Fruit fly (Drosophila melanogaster) whole organism, embryonic: Measurements from ENCODE around the gene CG12290.
A peak's percentile ranks its signal among the peaks of the same experiment; 100 is the strongest.

ENCODE experiments used
- Aef1 ChIP-seq: fragments of 200-800 bp; sonication (Bioruptor generic); IDR thresholded peaks from 3 replicates; pipeline ENCODE4 v1.3.6; 2022; ENCODE audit warnings: missing biosample characterization, missing genetic modification characterization
- Atf3 ChIP-seq: fragments of 200-800 bp; sonication (Bioruptor generic); optimal IDR thresholded peaks from 3 replicates; lab custom pipeline; 2016; ENCODE audit warnings: missing biosample characterization, missing genetic modification characterization
- CG11398 ChIP-seq: fragments of 200-800 bp; sonication (Bioruptor generic); optimal IDR thresholded peaks from 2 replicates; lab custom pipeline; 2016; ENCODE audit warnings: missing biosample characterization, missing genetic modification characterization
- CG12769 ChIP-seq: fragments of 200-800 bp; sonication (Bioruptor generic); optimal IDR thresholded peaks from 2 replicates; lab custom pipeline; 2019; ENCODE audit warnings: missing biosample characterization, mild to moderate bottlenecking, missing genetic modification characterization, moderate library complexity
- CG17568 ChIP-seq: fragments of 200-800 bp; sonication (Bioruptor generic); optimal IDR thresholded peaks from 2 replicates; lab custom pipeline; 2018; ENCODE audit warnings: missing biosample characterization, mild to moderate bottlenecking, missing genetic modification characterization, moderate library complexity
- CG17612 ChIP-seq: fragments of 200-800 bp; sonication (Bioruptor generic); IDR thresholded peaks from 2 replicates; pipeline ENCODE4 v1.3.6; 2022; ENCODE audit warnings: missing biosample characterization, missing genetic modification characterization
- CG18619 ChIP-seq: fragments of 200-800 bp; sonication (Bioruptor generic); optimal IDR thresholded peaks from 3 replicates; lab custom pipeline; 2017; ENCODE audit warnings: missing biosample characterization, mild to moderate bottlenecking, missing genetic modification characterization
- CG2202 ChIP-seq: fragments of 200-800 bp; sonication (Bioruptor generic); optimal IDR thresholded peaks from 2 replicates; lab custom pipeline; 2018; ENCODE audit warnings: missing biosample characterization, mild to moderate bottlenecking, missing genetic modification characterization
- CG4730 ChIP-seq: fragments of 200-800 bp; sonication (Bioruptor generic); IDR thresholded peaks from 2 replicates; pipeline ENCODE4 v1.3.6; 2022; ENCODE audit warnings: missing biosample characterization, missing genetic modification characterization
- CG6813 ChIP-seq: fragments of 200-800 bp; sonication (Bioruptor generic); optimal IDR thresholded peaks from 2 replicates; lab custom pipeline; 2017; ENCODE audit warnings: missing biosample characterization, missing genetic modification characterization, mild to moderate bottlenecking, moderate library complexity, missing genetic modification reagents
- CG7839 ChIP-seq: fragments of 200-800 bp; sonication (Bioruptor generic); optimal IDR thresholded peaks from 3 replicates; lab custom pipeline; 2018; ENCODE audit warnings: missing biosample characterization, mild to moderate bottlenecking, missing genetic modification characterization, moderate library complexity
- CG8290 ChIP-seq, 3 experiments: fragments of 200-800 bp; sonication (Bioruptor generic); optimal IDR thresholded peaks; 2 replicates each; lab custom pipeline; 2016 to 2019; ENCODE audit warnings: missing biosample characterization in 3 of 3, missing genetic modification characterization in 3 of 3, mild to moderate bottlenecking in 2 of 3, moderate library complexity in 1 of 3
- Chrac-16 ChIP-seq: fragments of 200-800 bp; sonication (Bioruptor generic); optimal IDR thresholded peaks from 3 replicates; lab custom pipeline; 2016; ENCODE audit warnings: missing biosample characterization, missing genetic modification characterization
- CoRest ChIP-seq: fragments of 200-800 bp; sonication (Bioruptor generic); optimal IDR thresholded peaks from 3 replicates; lab custom pipeline; 2018; ENCODE audit warnings: missing biosample characterization, mild to moderate bottlenecking, missing genetic modification characterization, moderate library complexity
- D ChIP-seq, 2 experiments: fragments of 200-800 bp in 1 of 2; fragments of >200 bp in 1 of 2; sonication (Bioruptor generic) in 1 of 2; optimal IDR thresholded peaks; 2 replicates in 1 of 2; 3 replicates in 1 of 2; lab custom pipeline; 2017; ENCODE audit warnings: mild to moderate bottlenecking in 1 of 2, missing biosample characterization in 1 of 2, missing genetic modification characterization in 1 of 2, missing genetic modification reagents in 1 of 2
- Kr ChIP-seq: fragments of 200-800 bp; sonication (Bioruptor generic); optimal IDR thresholded peaks from 2 replicates; lab custom pipeline; 2017; ENCODE audit warnings: missing biosample characterization, mild to moderate bottlenecking, missing genetic modification characterization
- Med ChIP-seq: fragments of 200-800 bp; sonication (Bioruptor generic); peaks from one replicate; lab custom pipeline; 2016; ENCODE audit warnings: missing biosample characterization, missing genetic modification characterization, mild to moderate bottlenecking, inconsistent platforms, moderate library complexity
- Optix ChIP-seq: fragments of 200-800 bp; sonication (Bioruptor generic); IDR thresholded peaks from 3 replicates; pipeline ENCODE4 v1.3.6; 2022; ENCODE audit warnings: missing biosample characterization, missing genetic modification characterization
- Tbp ChIP-seq: fragments of >200 bp; optimal IDR thresholded peaks from 2 replicates; lab custom pipeline; 2018; ENCODE audit warnings: missing biosample characterization, missing genetic modification characterization
- YL-1 ChIP-seq: fragments of 200-800 bp; sonication (Bioruptor generic); optimal IDR thresholded peaks from 3 replicates; lab custom pipeline; 2017; ENCODE audit warnings: missing biosample characterization, mild to moderate bottlenecking, missing genetic modification characterization
- ara ChIP-seq: fragments of 200-800 bp; sonication (Bioruptor generic); IDR thresholded peaks from 2 replicates; pipeline ENCODE4 v1.3.6; 2022; ENCODE audit warnings: missing biosample characterization, missing genetic modification characterization
- bowl ChIP-seq: fragments of 200-800 bp; sonication (Bioruptor generic); IDR thresholded peaks from 2 replicates; pipeline ENCODE4 v1.3.6; 2022; ENCODE audit warnings: missing biosample characterization, missing genetic modification characterization
- br ChIP-seq: fragments of >200 bp; optimal IDR thresholded peaks from 2 replicates; lab custom pipeline; 2017
- chinmo ChIP-seq: fragments of 200-800 bp; sonication (Bioruptor generic); IDR thresholded peaks from 4 replicates; pipeline ENCODE4 v1.3.6; 2022; ENCODE audit warnings: missing biosample characterization, missing genetic modification characterization; ENCODE audit not compliant: partially characterized antibody
- chn ChIP-seq: fragments of 200-800 bp; sonication (Bioruptor generic); optimal IDR thresholded peaks from 2 replicates; lab custom pipeline; 2016; ENCODE audit warnings: missing biosample characterization, missing genetic modification characterization
- cwo ChIP-seq: fragments of 200-800 bp; sonication (Bioruptor generic); optimal IDR thresholded peaks from 3 replicates; lab custom pipeline; 2017; ENCODE audit warnings: missing biosample characterization, missing genetic modification characterization, mild to moderate bottlenecking, moderate library complexity, missing genetic modification reagents
- eve ChIP-seq, 2 experiments: fragments of >200 bp; optimal IDR thresholded peaks; 2 replicates each; lab custom pipeline; 2017; ENCODE audit warnings: missing biosample characterization in 2 of 2, missing genetic modification characterization in 2 of 2
- exex ChIP-seq: fragments of 200-800 bp; sonication (Bioruptor generic); optimal IDR thresholded peaks from 4 replicates; lab custom pipeline; 2018; ENCODE audit warnings: missing biosample characterization, mild to moderate bottlenecking, missing genetic modification characterization, moderate library complexity
- eyg ChIP-seq: fragments of 200-800 bp; sonication (Bioruptor generic); optimal IDR thresholded peaks from 3 replicates; lab custom pipeline; 2016; ENCODE audit warnings: missing biosample characterization, missing genetic modification characterization
- fru ChIP-seq: fragments of >200 bp; optimal IDR thresholded peaks from 2 replicates; lab custom pipeline; 2017
- hth ChIP-seq: fragments of >200 bp; optimal IDR thresholded peaks from 2 replicates; lab custom pipeline; 2017; ENCODE audit warnings: inconsistent platforms
- ken ChIP-seq: fragments of 200-800 bp; sonication (Bioruptor generic); IDR thresholded peaks from 3 replicates; pipeline ENCODE4 v1.3.6; 2022; ENCODE audit warnings: missing biosample characterization, missing genetic modification characterization
- knrl ChIP-seq: fragments of 200-800 bp; sonication (Bioruptor generic); IDR thresholded peaks from 3 replicates; pipeline ENCODE4 v1.3.6; 2022; ENCODE audit warnings: missing biosample characterization, missing genetic modification characterization; ENCODE audit not compliant: partially characterized antibody
- lab ChIP-seq: fragments of 200-800 bp; sonication (Bioruptor generic); optimal IDR thresholded peaks from 3 replicates; lab custom pipeline; 2017; ENCODE audit warnings: missing biosample characterization, missing genetic modification characterization, mild to moderate bottlenecking, moderate library complexity, missing genetic modification reagents
- nom ChIP-seq: fragments of 200-800 bp; sonication (Bioruptor generic); optimal IDR thresholded peaks from 2 replicates; lab custom pipeline; 2017; ENCODE audit warnings: missing biosample characterization, missing genetic modification characterization, mild to moderate bottlenecking, moderate library complexity, missing genetic modification reagents
- scrt ChIP-seq: fragments of 200-800 bp; sonication (Bioruptor generic); optimal IDR thresholded peaks from 2 replicates; lab custom pipeline; 2018; ENCODE audit warnings: missing biosample characterization, mild to moderate bottlenecking, missing genetic modification characterization, moderate library complexity
- sens ChIP-seq: fragments of 200-800 bp; sonication (Bioruptor generic); peaks from one replicate; lab custom pipeline; 2016; ENCODE audit warnings: missing biosample characterization, missing genetic modification characterization
- sima ChIP-seq: fragments of 200-800 bp; sonication (Bioruptor generic); optimal IDR thresholded peaks from 2 replicates; lab custom pipeline; 2016; ENCODE audit warnings: missing biosample characterization, missing genetic modification characterization
- slp2 ChIP-seq: fragments of 200-800 bp; sonication (Bioruptor generic); optimal IDR thresholded peaks from 2 replicates; lab custom pipeline; 2016; ENCODE audit warnings: missing biosample characterization, missing genetic modification characterization
- sna ChIP-seq: fragments of 200-800 bp; sonication (Bioruptor generic); IDR thresholded peaks from 2 replicates; pipeline ENCODE4 v1.3.6; 2022; ENCODE audit warnings: missing biosample characterization, missing genetic modification characterization; ENCODE audit not compliant: partially characterized antibody
- toy ChIP-seq: fragments of 200-800 bp; sonication (Bioruptor generic); IDR thresholded peaks from 2 replicates; pipeline ENCODE4 v1.3.6; 2022; ENCODE audit warnings: missing biosample characterization, missing genetic modification characterization
- vvl ChIP-seq: fragments of 200-800 bp; sonication (Bioruptor generic); IDR thresholded peaks from 2 replicates; pipeline ENCODE4 v1.3.6; 2022; ENCODE audit warnings: missing biosample characterization, missing genetic modification characterization
- z ChIP-seq: fragments of 200-800 bp; sonication (Bioruptor generic); IDR thresholded peaks from 3 replicates; pipeline ENCODE4 v1.3.6; 2022; ENCODE audit warnings: missing biosample characterization, missing genetic modification characterization
- zfh1 ChIP-seq: fragments of 200-800 bp; sonication (Bioruptor generic); IDR thresholded peaks from 3 replicates; pipeline ENCODE4 v1.3.6; 2022; ENCODE audit warnings: missing biosample characterization, missing genetic modification characterization

Gene CG12290

dm6 chr3R:26222123-26222651, 7.9 kb upstream of the CG12290 start (continued):
- TF ChIP-seq CG8290 (GFP tag; optimal IDR thresholded peaks at IDR 0.05; lab: Kevin White, UChicago) (no peak), CG8290 (tag; optimal IDR thresholded peaks at IDR 0.05; lab: Kevin White, UChicago) (no peak), zfh1 (GFP tag; lab: Robert Waterston, UW) (no peak), Tbp (no peak), knrl (GFP tag; lab: Robert Waterston, UW) (no peak), CG11398 (no peak), sna (GFP tag; lab: Robert Waterston, UW) (no peak), CG7839 (tag; lab: Kevin White, UChicago) (no peak), lab (GFP tag; lab: Kevin White, UChicago) (peak; percentile 42), D (optimal IDR thresholded peaks at IDR 0.05; lab: Kevin White, UChicago) (no peak), D (GFP tag; optimal IDR thresholded peaks at IDR 0.05; lab: Kevin White, UChicago) (no peak), CoRest (tag; lab: Kevin White, UChicago) (no peak), YL-1 (no peak), Aef1 (no peak), hth (no peak), bowl (GFP tag; lab: Robert Waterston, UW) (no peak), Kr (no peak), CG4730 (GFP tag; lab: Robert Waterston, UW) (no peak), fru (lab: Kevin White, UChicago) (no peak), scrt (GFP tag; lab: Kevin White, UChicago) (no peak), exex (tag; lab: Kevin White, UChicago) (peak; percentile 19), toy (GFP tag; lab: Robert Waterston, UW) (no peak), CG17612 (GFP tag; lab: Robert Waterston, UW) (no peak), Chrac-16 (GFP tag; lab: Kevin White, UChicago) (no peak), CG6813 (GFP tag; lab: Kevin White, UChicago) (no peak), Atf3 (GFP tag; lab: Kevin White, UChicago) (no peak), CG2202 (tag; lab: Kevin White, UChicago) (peak; percentile 11), eyg (GFP tag; lab: Kevin White, UChicago) (no peak), CG18619 (GFP tag; lab: Kevin White, UChicago) (no peak), sima (GFP tag; lab: Kevin White, UChicago) (no peak)

- no peak for TF ChIP-seq Optix (GFP tag; lab: Robert Waterston, UW)
- TF ChIP-seq ara (GFP tag; lab: Robert Waterston, UW) = no peak
- no peak for TF ChIP-seq fru (lab: Kevin White, UChicago)
- peak; percentile 51 for TF ChIP-seq sens (GFP tag; lab: Kevin White, UChicago)
- TF ChIP-seq chinmo (GFP tag; lab: Robert Waterston, UW) = 0 out of 4 replicates have a peak, but pooled peaks have one; percentile 45
- 0 out of 3 replicates have a peak, but pooled peaks have one; percentile 10 for TF ChIP-seq ken (GFP tag; lab: Robert Waterston, UW)
- TF ChIP-seq slp2 (GFP tag; lab: Kevin White, UChicago) = no peak
- peak; percentile 67 for TF ChIP-seq cwo (GFP tag; lab: Kevin White, UChicago)
- TF ChIP-seq vvl (GFP tag; lab: Robert Waterston, UW) = peak; percentile 40; the same call in 1 of the 2 replicates
- no peak for TF ChIP-seq br (lab: Kevin White, UChicago)
- peak; percentile 23 for TF ChIP-seq Med (GFP tag; lab: Kevin White, UChicago)
- TF ChIP-seq CG17568 (GFP tag; lab: Kevin White, UChicago) = no peak
- peak; percentile 88 for TF ChIP-seq z
- peak in 1 of 2 experiments; percentile 6 for TF ChIP-seq eve (GFP tag; optimal IDR thresholded peaks at IDR 0.05; lab: Kevin White, UChicago)
- peak; percentile 5 for TF ChIP-seq CG12769 (tag; lab: Kevin White, UChicago)
- TF ChIP-seq chn = no peak
- peak; percentile 40 for TF ChIP-seq nom (GFP tag; lab: Kevin White, UChicago)
Measured at dm6 chr3R:26226506-26227277, 3.4 kb upstream of the CG12290 start.
